Worm (Caenorhabditis elegans): ENCODE data around the gene F47G9.6.

- TF ChIP-seq lir-1 (GFP tag; conservative IDR thresholded peaks at IDR 0.05) (no peak), F10E7.11 (tag; optimal IDR thresholded peaks at IDR 0.05) (no peak), let-607 (tag; optimal IDR thresholded peaks at IDR 0.05) (no peak)
These were observed 5.5 kb upstream of the F47G9.6 start, which contains the start of gene str-141 for ce11 chrV:11323720-11324119.

Measured in whole organism, young adult.